Fruit fly (Drosophila melanogaster) whole organism, embryonic: Measurements from ENCODE around the gene solo.

Source experiments
- CG10654 ChIP-seq: fragments of 200-800 bp; sonication (Bioruptor generic); optimal IDR thresholded peaks from 2 replicates; lab custom pipeline; 2016; ENCODE audit warnings: missing biosample characterization, missing genetic modification characterization
- CG11560 ChIP-seq: fragments of 200-800 bp; sonication (Bioruptor generic); IDR thresholded peaks from 3 replicates; pipeline ENCODE4 v1.3.6; 2022; ENCODE audit warnings: missing biosample characterization, missing genetic modification characterization
- CG12104 ChIP-seq: fragments of 200-800 bp; sonication (Bioruptor generic); optimal IDR thresholded peaks from 3 replicates; lab custom pipeline; 2016; ENCODE audit warnings: missing biosample characterization, missing genetic modification characterization
- CG12744 ChIP-seq: fragments of 200-800 bp; sonication (Bioruptor generic); optimal IDR thresholded peaks from 2 replicates; lab custom pipeline; 2016; ENCODE audit warnings: missing biosample characterization, missing genetic modification characterization
- CG12942 ChIP-seq: fragments of 200-800 bp; sonication (Bioruptor generic); optimal IDR thresholded peaks from 3 replicates; lab custom pipeline; 2016; ENCODE audit warnings: missing biosample characterization, missing genetic modification characterization
- CG14710 ChIP-seq: fragments of 200-800 bp; sonication (Bioruptor generic); optimal IDR thresholded peaks from 3 replicates; lab custom pipeline; 2019; ENCODE audit warnings: missing biosample characterization, mild to moderate bottlenecking, missing genetic modification characterization, moderate library complexity
- CG16813 ChIP-seq: fragments of 200-800 bp; sonication (Bioruptor generic); IDR thresholded peaks from 3 replicates; pipeline ENCODE4 v1.3.6; 2022; ENCODE audit warnings: missing biosample characterization, missing genetic modification characterization; ENCODE audit not compliant: partially characterized antibody
- CG16815 ChIP-seq: fragments of 200-800 bp; sonication (Bioruptor generic); optimal IDR thresholded peaks from 3 replicates; lab custom pipeline; 2017; ENCODE audit warnings: missing biosample characterization, mild to moderate bottlenecking, missing genetic modification characterization
- CG17361 ChIP-seq: fragments of 200-800 bp; sonication (Bioruptor generic); IDR thresholded peaks from 3 replicates; pipeline ENCODE4 v1.3.6; 2022; ENCODE audit warnings: missing biosample characterization, missing genetic modification characterization
- CG17568 ChIP-seq: fragments of 200-800 bp; sonication (Bioruptor generic); optimal IDR thresholded peaks from 2 replicates; lab custom pipeline; 2018; ENCODE audit warnings: missing biosample characterization, mild to moderate bottlenecking, missing genetic modification characterization, moderate library complexity
- CG34376 ChIP-seq: fragments of 200-800 bp; sonication (Bioruptor generic); optimal IDR thresholded peaks from 2 replicates; lab custom pipeline; 2018; ENCODE audit warnings: missing biosample characterization, mild to moderate bottlenecking, missing genetic modification characterization
- CG4617 ChIP-seq: fragments of 200-800 bp; sonication (Bioruptor generic); optimal IDR thresholded peaks from 3 replicates; lab custom pipeline; 2016; ENCODE audit warnings: missing biosample characterization, missing genetic modification characterization, borderline replicate concordance
- CG6689 ChIP-seq: fragments of 200-800 bp; sonication (Bioruptor generic); IDR thresholded peaks from 2 replicates; pipeline ENCODE4 v1.3.6; 2022; ENCODE audit warnings: missing biosample characterization, missing genetic modification characterization
- CG6765 ChIP-seq: fragments of 200-800 bp; sonication (Bioruptor generic); optimal IDR thresholded peaks from 3 replicates; lab custom pipeline; 2017; ENCODE audit warnings: missing biosample characterization, mild to moderate bottlenecking, missing genetic modification characterization
- CG6791 ChIP-seq: fragments of 200-800 bp; sonication (Bioruptor generic); IDR thresholded peaks from 3 replicates; pipeline ENCODE4 v1.3.6; 2022; ENCODE audit warnings: missing biosample characterization, missing genetic modification characterization; ENCODE audit not compliant: partially characterized antibody
- CG8478 ChIP-seq: fragments of >200 bp; optimal IDR thresholded peaks from 2 replicates; lab custom pipeline; 2018
- Dek ChIP-seq: fragments of 200-800 bp; sonication (Bioruptor generic); optimal IDR thresholded peaks from 3 replicates; lab custom pipeline; 2019; ENCODE audit warnings: missing biosample characterization, mild to moderate bottlenecking, missing genetic modification characterization, moderate library complexity
- Dfd ChIP-seq, 2 experiments: fragments of >200 bp; optimal IDR thresholded peaks; 2 replicates each; lab custom pipeline; 2017; ENCODE audit warnings: missing biosample characterization in 2 of 2, missing genetic modification characterization in 2 of 2
- E2f1 ChIP-seq: fragments of 200-800 bp; sonication (Bioruptor generic); IDR thresholded peaks from 2 replicates; pipeline ENCODE4 v1.3.6; 2022; ENCODE audit warnings: missing biosample characterization, missing genetic modification characterization
- E2f2 ChIP-seq: fragments of 200-800 bp; sonication (Bioruptor generic); IDR thresholded peaks from 2 replicates; pipeline ENCODE4 v1.3.6; 2022; ENCODE audit warnings: missing biosample characterization, missing genetic modification characterization
- Fer3 ChIP-seq: fragments of 200-800 bp; sonication (Bioruptor generic); optimal IDR thresholded peaks from 2 replicates; lab custom pipeline; 2018; ENCODE audit warnings: missing biosample characterization, mild to moderate bottlenecking, missing genetic modification characterization, moderate library complexity
- H15 ChIP-seq: fragments of 200-800 bp; sonication (Bioruptor generic); IDR thresholded peaks from 3 replicates; pipeline ENCODE4 v1.3.6; 2022; ENCODE audit warnings: missing biosample characterization, missing genetic modification characterization
- HHEX ChIP-seq: fragments of 200-800 bp; sonication (Bioruptor generic); optimal IDR thresholded peaks from 3 replicates; lab custom pipeline; 2017; ENCODE audit warnings: missing biosample characterization, mild to moderate bottlenecking, missing genetic modification characterization, missing genetic modification reagents
- Hmr ChIP-seq: fragments of 200-800 bp; sonication (Bioruptor generic); optimal IDR thresholded peaks from 3 replicates; lab custom pipeline; 2017; ENCODE audit warnings: mild to moderate bottlenecking, missing biosample characterization, missing genetic modification reagents, missing genetic modification characterization
- Myb ChIP-seq: fragments of 200-800 bp; sonication (Bioruptor generic); optimal IDR thresholded peaks from 2 replicates; lab custom pipeline; 2016; ENCODE audit warnings: missing biosample characterization, missing genetic modification characterization
- Sin3A ChIP-seq: fragments of >200 bp; optimal IDR thresholded peaks from 2 replicates; lab custom pipeline; 2018
- Trl ChIP-seq, 3 experiments: fragments of >200 bp in 2 of 3; fragments of 200-800 bp in 1 of 3; sonication (Bioruptor generic) in 1 of 3; optimal IDR thresholded peaks; 2 replicates in 1 of 3; 3 replicates in 2 of 3; lab custom pipeline; 2016 to 2017; ENCODE audit warnings: missing biosample characterization in 1 of 3, missing genetic modification characterization in 1 of 3
- Usf ChIP-seq: fragments of 200-800 bp; sonication (Bioruptor generic); optimal IDR thresholded peaks from 2 replicates; lab custom pipeline; 2017; ENCODE audit warnings: missing genotype, missing biosample characterization, missing genetic modification characterization
- YL-1 ChIP-seq: fragments of 200-800 bp; sonication (Bioruptor generic); optimal IDR thresholded peaks from 3 replicates; lab custom pipeline; 2017; ENCODE audit warnings: missing biosample characterization, mild to moderate bottlenecking, missing genetic modification characterization
- cas ChIP-seq: fragments of 200-800 bp; sonication (Bioruptor generic); IDR thresholded peaks from 2 replicates; pipeline ENCODE4 v1.3.6; 2022; ENCODE audit warnings: missing biosample characterization, missing genetic modification characterization
- da ChIP-seq: fragments of 200-800 bp; sonication (Bioruptor generic); optimal IDR thresholded peaks from 2 replicates; lab custom pipeline; 2016; ENCODE audit warnings: missing biosample characterization, missing genetic modification characterization
- danr ChIP-seq: fragments of 200-800 bp; sonication (Bioruptor generic); IDR thresholded peaks from 2 replicates; pipeline ENCODE4 v1.3.6; 2022; ENCODE audit warnings: missing biosample characterization, missing genetic modification characterization
- eyg ChIP-seq: fragments of 200-800 bp; sonication (Bioruptor generic); optimal IDR thresholded peaks from 3 replicates; lab custom pipeline; 2016; ENCODE audit warnings: missing biosample characterization, missing genetic modification characterization
- gcm2 ChIP-seq: fragments of 200-800 bp; sonication (Bioruptor generic); optimal IDR thresholded peaks from 2 replicates; lab custom pipeline; 2016; ENCODE audit warnings: missing biosample characterization, missing genetic modification characterization
- gro ChIP-seq: fragments of 200-800 bp; sonication (Bioruptor generic); optimal IDR thresholded peaks from 2 replicates; lab custom pipeline; 2016; ENCODE audit warnings: missing biosample characterization, missing genetic modification characterization
- her ChIP-seq: fragments of 200-800 bp; sonication (Bioruptor generic); optimal IDR thresholded peaks from 2 replicates; lab custom pipeline; 2016; ENCODE audit warnings: missing biosample characterization, missing genetic modification characterization
- insv ChIP-seq, 2 experiments: fragments of 200-800 bp; sonication (Bioruptor generic); optimal IDR thresholded peaks; 3 replicates each; lab custom pipeline; 2016 to 2018; ENCODE audit warnings: missing biosample characterization in 2 of 2, missing genetic modification characterization in 2 of 2
- lilli ChIP-seq: fragments of 200-800 bp; sonication (Bioruptor generic); optimal IDR thresholded peaks from 3 replicates; lab custom pipeline; 2016; ENCODE audit warnings: missing biosample characterization, missing genetic modification characterization
- lola ChIP-seq, 3 experiments: fragments of >200 bp in 2 of 3; fragments of 200-800 bp in 1 of 3; sonication (Bioruptor generic) in 1 of 3; optimal IDR thresholded peaks; 2 replicates each; lab custom pipeline; 2017 to 2019; ENCODE audit warnings: missing biosample characterization in 3 of 3, missing genetic modification characterization in 3 of 3, mild to moderate bottlenecking in 1 of 3, moderate library complexity in 1 of 3
- mirr ChIP-seq: fragments of 200-800 bp; sonication (Bioruptor generic); optimal IDR thresholded peaks from 3 replicates; lab custom pipeline; 2018; ENCODE audit warnings: missing biosample characterization, mild to moderate bottlenecking, missing genetic modification characterization
- nerfin-2 ChIP-seq: fragments of 200-800 bp; sonication (Bioruptor generic); IDR thresholded peaks from 2 replicates; pipeline ENCODE4 v1.3.6; 2022; ENCODE audit warnings: missing biosample characterization, missing genetic modification characterization; ENCODE audit not compliant: partially characterized antibody
- nmo ChIP-seq: fragments of 200-800 bp; sonication (Bioruptor generic); optimal IDR thresholded peaks from 2 replicates; lab custom pipeline; 2018; ENCODE audit warnings: missing biosample characterization, mild to moderate bottlenecking, missing genetic modification characterization, moderate library complexity
- prd ChIP-seq, 3 experiments: fragments of >200 bp in 2 of 3; fragments of 200-800 bp in 1 of 3; sonication (Bioruptor generic) in 1 of 3; optimal IDR thresholded peaks in 2 of 3; IDR thresholded peaks in 1 of 3; 2 replicates in 2 of 3; 3 replicates in 1 of 3; pipeline versions ENCODE4 v1.3.6 to Lab custom; 2017 to 2022; ENCODE audit warnings: missing biosample characterization in 1 of 3, missing genetic modification characterization in 1 of 3
- pzg ChIP-seq: fragments of 200-800 bp; sonication (Bioruptor generic); optimal IDR thresholded peaks from 3 replicates; lab custom pipeline; 2018; ENCODE audit warnings: missing biosample characterization, mild to moderate bottlenecking, missing genetic modification characterization, moderate library complexity
- scrt ChIP-seq: fragments of 200-800 bp; sonication (Bioruptor generic); optimal IDR thresholded peaks from 2 replicates; lab custom pipeline; 2018; ENCODE audit warnings: missing biosample characterization, mild to moderate bottlenecking, missing genetic modification characterization, moderate library complexity
- sd ChIP-seq: fragments of 200-800 bp; sonication (Bioruptor generic); optimal IDR thresholded peaks from 3 replicates; lab custom pipeline; 2018; ENCODE audit warnings: missing biosample characterization, mild to moderate bottlenecking, missing genetic modification characterization, moderate library complexity
- shn ChIP-seq: fragments of 200-800 bp; sonication (Bioruptor generic); optimal IDR thresholded peaks from 3 replicates; lab custom pipeline; 2016; ENCODE audit warnings: missing biosample characterization, missing genetic modification characterization
- tna ChIP-seq: fragments of 200-800 bp; sonication (Bioruptor generic); IDR thresholded peaks from 2 replicates; pipeline ENCODE4 v1.3.6; 2022; ENCODE audit warnings: missing biosample characterization, missing genetic modification characterization; ENCODE audit not compliant: partially characterized antibody
- tx ChIP-seq: fragments of 200-800 bp; sonication (Bioruptor generic); optimal IDR thresholded peaks from 2 replicates; lab custom pipeline; 2016; ENCODE audit warnings: missing biosample characterization, missing genetic modification characterization
- vfl ChIP-seq: fragments of 200-800 bp; sonication (Bioruptor generic); optimal IDR thresholded peaks from 2 replicates; lab custom pipeline; 2016; ENCODE audit warnings: missing biosample characterization, missing genetic modification characterization
- wor ChIP-seq: fragments of 200-800 bp; sonication (Bioruptor generic); IDR thresholded peaks from 2 replicates; pipeline ENCODE4 v1.3.6; 2022; ENCODE audit warnings: missing biosample characterization, missing genetic modification characterization

The solo gene

DNA sequence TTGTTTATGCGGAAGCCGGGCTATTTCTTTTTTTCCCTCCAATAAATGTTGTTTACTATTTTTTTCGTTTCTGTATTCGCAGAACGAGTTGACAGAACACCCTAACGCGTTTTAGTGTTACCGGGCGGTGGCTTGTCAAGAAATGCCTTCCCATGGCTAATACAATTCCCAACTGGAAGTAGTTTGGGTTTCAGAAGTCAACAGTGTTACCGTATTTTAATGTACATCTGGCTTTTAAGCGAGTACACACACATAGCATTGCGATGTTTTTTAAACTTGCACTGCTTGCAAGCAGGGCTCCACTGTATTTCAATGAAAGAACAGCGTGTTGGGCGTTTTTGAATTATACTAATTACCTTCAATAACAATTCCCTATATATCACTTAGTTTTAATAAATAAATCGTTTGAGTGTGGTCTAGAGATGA is 863 bp upstream of the solo start, which contains the start of gene TfIIS (continued):
- peak; percentile 97 for TF ChIP-seq CG17568 (GFP tag; lab: Kevin White, UChicago)
- peak; percentile 97 for TF ChIP-seq pzg
- TF ChIP-seq Myb (GFP tag; lab: Kevin White, UChicago), result peak; percentile 87
- peak; percentile 74 for TF ChIP-seq Hmr
- no peak for TF ChIP-seq nerfin-2
- no peak for TF ChIP-seq prd (optimal IDR thresholded peaks at IDR 0.05; lab: Kevin White, UChicago)
- no peak for TF ChIP-seq prd (GFP tag; IDR thresholded peaks at IDR 0.05; lab: Robert Waterston, UW)
- TF ChIP-seq E2f1, result no peak; the same call in 1 of the 2 replicates
- TF ChIP-seq Sin3A (lab: Kevin White, UChicago), result peak; percentile 74
- TF ChIP-seq CG34376, result no peak
- TF ChIP-seq lola (GFP tag; optimal IDR thresholded peaks at IDR 0.05; lab: Kevin White, UChicago), result no peak
- no peak for TF ChIP-seq CG12942 (GFP tag; lab: Kevin White, UChicago)
- no peak for TF ChIP-seq shn (GFP tag; lab: Kevin White, UChicago)
- TF ChIP-seq CG8478, result peak; percentile 79
- TF ChIP-seq YL-1, result peak; percentile 50
- peak; percentile 20 for TF ChIP-seq Dek (tag; lab: Kevin White, UChicago)
- no peak for TF ChIP-seq mirr (GFP tag; lab: Kevin White, UChicago)
- TF ChIP-seq CG11560, result no peak
- no peak for TF ChIP-seq cas (GFP tag; lab: Robert Waterston, UW)
- peak; percentile 51; the same call in 2 of the 3 replicates for TF ChIP-seq CG16813 (GFP tag; lab: Robert Waterston, UW)
- TF ChIP-seq CG6689 (GFP tag; lab: Robert Waterston, UW), result no peak
- TF ChIP-seq HHEX, result no peak
- TF ChIP-seq insv (GFP tag; optimal IDR thresholded peaks at IDR 0.05; lab: Kevin White, UChicago), result peak in 1 of 2 experiments; percentile 96
- peak; percentile 70 for TF ChIP-seq CG4617 (GFP tag; lab: Kevin White, UChicago)
- TF ChIP-seq her (GFP tag; lab: Kevin White, UChicago), result peak; percentile 23
- no peak for TF ChIP-seq da (GFP tag; lab: Kevin White, UChicago)
- TF ChIP-seq nmo, result peak; percentile 56
- peak; percentile 8 for TF ChIP-seq CG12744
- no peak for TF ChIP-seq eyg (GFP tag; lab: Kevin White, UChicago)
- peak; percentile 83 for TF ChIP-seq E2f2
- TF ChIP-seq scrt (GFP tag; lab: Kevin White, UChicago), result no peak
- peak; percentile 31 for TF ChIP-seq sd (tag; lab: Kevin White, UChicago)
- TF ChIP-seq lilli, result no peak
- no peak for TF ChIP-seq Trl (optimal IDR thresholded peaks at IDR 0.05; lab: Kevin White, UChicago)
- TF ChIP-seq Trl (GFP tag; optimal IDR thresholded peaks at IDR 0.05; lab: Kevin White, UChicago), result no peak
- TF ChIP-seq CG12104 (GFP tag; lab: Kevin White, UChicago), result no peak
- TF ChIP-seq wor (GFP tag; lab: Robert Waterston, UW), result no peak
- no peak for TF ChIP-seq CG16815 (GFP tag; lab: Kevin White, UChicago)
- TF ChIP-seq Dfd (GFP tag; optimal IDR thresholded peaks at IDR 0.05; lab: Kevin White, UChicago), result no peak
- TF ChIP-seq CG6765 (GFP tag; lab: Kevin White, UChicago), result no peak
- peak; percentile 32 for TF ChIP-seq gro (GFP tag; lab: Kevin White, UChicago)
- no peak for TF ChIP-seq tx (GFP tag; lab: Kevin White, UChicago)
- no peak for TF ChIP-seq gcm2 (GFP tag; lab: Kevin White, UChicago)
- peak; percentile 47; the same call in 2 of the 3 replicates for TF ChIP-seq CG6791 (GFP tag; lab: Robert Waterston, UW)
- no peak for TF ChIP-seq Fer3
- TF ChIP-seq Usf (GFP tag; lab: Kevin White, UChicago), result no peak
- no peak for TF ChIP-seq CG17361 (GFP tag; lab: Robert Waterston, UW)
- TF ChIP-seq CG14710 (tag; lab: Kevin White, UChicago), result peak; percentile 57
- TF ChIP-seq vfl (GFP tag; lab: Kevin White, UChicago), result no peak
- TF ChIP-seq danr (GFP tag; lab: Robert Waterston, UW), result no peak
- TF ChIP-seq CG10654, result no peak
- TF ChIP-seq tna, result no peak
- no peak for TF ChIP-seq H15 (GFP tag; lab: Robert Waterston, UW)
